Worm (Caenorhabditis elegans): ENCODE results near the gene cyp-29A3.

The cyp-29A3 gene

DNA sequence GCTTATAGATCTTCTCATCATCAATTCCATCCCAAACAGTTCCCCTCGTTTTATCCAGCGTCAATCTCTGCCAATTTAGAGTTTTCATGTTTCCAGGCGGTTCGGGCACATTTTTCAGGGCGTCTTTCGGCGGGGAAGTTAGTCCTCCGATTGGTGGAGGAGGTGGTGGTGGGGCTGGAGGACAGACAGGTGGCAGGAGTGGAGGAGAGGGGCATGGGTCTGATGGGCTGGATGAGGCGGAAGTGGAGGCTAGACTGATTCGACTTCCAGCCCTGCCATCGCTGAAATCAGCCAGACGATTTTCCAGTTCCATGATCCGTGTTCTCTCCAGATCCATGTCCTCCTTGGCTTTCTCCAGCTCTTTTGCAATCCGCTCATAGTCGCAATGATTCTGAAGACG, 9.1 kb downstream of the cyp-29A3 start:
- TF ChIP-seq gmeb-2 (tag; optimal IDR thresholded peaks at IDR 0.05) (no peak), unc-42 (tag; optimal IDR thresholded peaks at IDR 0.05) (no peak), lin-11 (tag; optimal IDR thresholded peaks at IDR 0.05) (no peak), ceh-24 (tag; optimal IDR thresholded peaks at IDR 0.05) (no peak), hlh-8 (tag; optimal IDR thresholded peaks at IDR 0.05) (no peak), tbx-7 (tag; optimal IDR thresholded peaks at IDR 0.05) (no peak), fkh-6 (tag; optimal IDR thresholded peaks at IDR 0.05) (no peak), elt-4 (tag; optimal IDR thresholded peaks at IDR 0.05) (no peak), nfya-1 (tag; optimal IDR thresholded peaks at IDR 0.05) (no peak), pag-3 (tag; optimal IDR thresholded peaks at IDR 0.05; ENCODE audit: borderline replicate concordance) (no peak), ttx-3 (tag; optimal IDR thresholded peaks at IDR 0.05) (no peak), pha-4 (tag; optimal IDR thresholded peaks at IDR 0.05) (no peak), sdc-2 (tag; optimal IDR thresholded peaks at IDR 0.05) (no peak), ceh-48 (tag; optimal IDR thresholded peaks at IDR 0.05) (no peak), syd-9 (tag; optimal IDR thresholded peaks at IDR 0.05) (no peak), npax-4 (tag; optimal IDR thresholded peaks at IDR 0.05) (no peak), mec-3 (tag; optimal IDR thresholded peaks at IDR 0.05; ENCODE audit: borderline replicate concordance) (no peak)

DNA sequence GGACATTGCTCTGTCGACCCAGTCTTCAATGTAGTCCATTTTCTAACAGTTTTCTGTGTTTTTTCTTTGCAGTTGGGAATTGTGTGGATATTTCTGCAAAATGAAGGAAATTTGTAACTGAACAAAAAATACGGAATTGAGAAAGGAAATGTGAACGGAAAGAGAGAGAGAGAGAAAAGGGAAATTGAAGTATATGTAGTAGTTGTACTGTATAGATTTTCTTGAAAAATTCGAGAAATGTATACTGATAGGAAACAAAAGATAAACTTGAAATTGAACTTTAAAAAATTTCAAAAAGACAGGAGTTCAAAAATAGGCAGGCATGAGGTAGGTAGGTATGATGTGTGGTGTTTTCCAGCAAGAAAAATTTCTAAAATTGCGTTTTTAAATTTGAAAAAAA, 24.7 kb downstream of the cyp-29A3 start, which contains the start of gene daam-1:
Gene daam-1 (minus strand): TSS at position 101 of the 400 bp plus-strand sequence.
- no peak for TF ChIP-seq tbx-7 (tag; optimal IDR thresholded peaks at IDR 0.05)
- TF ChIP-seq hlh-30 (tag; optimal IDR thresholded peaks at IDR 0.05; ENCODE audit: insufficient read depth) = no peak
- no peak for TF ChIP-seq elt-2 (tag; optimal IDR thresholded peaks at IDR 0.05)
- TF ChIP-seq ceh-24 (tag; optimal IDR thresholded peaks at IDR 0.05) = no peak
- no peak for TF ChIP-seq elt-4 (tag; optimal IDR thresholded peaks at IDR 0.05)
- TF ChIP-seq Y22D7AL.16 (tag; optimal IDR thresholded peaks at IDR 0.05) = no peak
- no peak for TF ChIP-seq fkh-10 (GFP tag; optimal IDR thresholded peaks at IDR 0.05)
- no peak for TF ChIP-seq nhr-11 (tag; optimal IDR thresholded peaks at IDR 0.05)
- no peak for TF ChIP-seq nfya-1 (tag; optimal IDR thresholded peaks at IDR 0.05)
- no peak for TF ChIP-seq hlh-8 (tag; optimal IDR thresholded peaks at IDR 0.05)

DNA sequence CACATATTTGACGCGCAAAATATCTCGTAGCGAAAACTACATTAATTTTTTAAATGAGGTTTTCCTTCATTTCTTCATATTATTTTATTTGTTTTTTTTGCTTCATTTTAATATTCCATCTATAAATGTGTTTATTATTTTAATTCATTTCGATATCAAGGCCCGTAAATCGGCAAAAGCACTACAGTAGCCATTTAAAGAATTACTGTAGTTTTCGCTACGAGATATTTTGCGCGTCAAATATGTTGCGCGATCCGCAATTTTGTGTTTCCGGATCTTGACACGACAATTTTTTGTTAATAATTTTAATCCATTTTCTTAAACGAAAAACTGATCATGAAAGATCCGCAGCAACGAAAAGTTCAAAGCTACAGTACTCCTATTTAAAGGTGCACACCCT, 43.1 kb downstream of the cyp-29A3 start:
- no peak for TF ChIP-seq ref-2 (tag; optimal IDR thresholded peaks at IDR 0.05)
- TF ChIP-seq che-1 (tag; optimal IDR thresholded peaks at IDR 0.05) = no peak
- no peak for TF ChIP-seq ceh-9 (tag; optimal IDR thresholded peaks at IDR 0.05)
- TF ChIP-seq hlh-15 (tag; optimal IDR thresholded peaks at IDR 0.05) = no peak
- no peak for TF ChIP-seq fkh-6 (tag; optimal IDR thresholded peaks at IDR 0.05)
- no peak for TF ChIP-seq ceh-24 (tag; optimal IDR thresholded peaks at IDR 0.05)

DNA sequence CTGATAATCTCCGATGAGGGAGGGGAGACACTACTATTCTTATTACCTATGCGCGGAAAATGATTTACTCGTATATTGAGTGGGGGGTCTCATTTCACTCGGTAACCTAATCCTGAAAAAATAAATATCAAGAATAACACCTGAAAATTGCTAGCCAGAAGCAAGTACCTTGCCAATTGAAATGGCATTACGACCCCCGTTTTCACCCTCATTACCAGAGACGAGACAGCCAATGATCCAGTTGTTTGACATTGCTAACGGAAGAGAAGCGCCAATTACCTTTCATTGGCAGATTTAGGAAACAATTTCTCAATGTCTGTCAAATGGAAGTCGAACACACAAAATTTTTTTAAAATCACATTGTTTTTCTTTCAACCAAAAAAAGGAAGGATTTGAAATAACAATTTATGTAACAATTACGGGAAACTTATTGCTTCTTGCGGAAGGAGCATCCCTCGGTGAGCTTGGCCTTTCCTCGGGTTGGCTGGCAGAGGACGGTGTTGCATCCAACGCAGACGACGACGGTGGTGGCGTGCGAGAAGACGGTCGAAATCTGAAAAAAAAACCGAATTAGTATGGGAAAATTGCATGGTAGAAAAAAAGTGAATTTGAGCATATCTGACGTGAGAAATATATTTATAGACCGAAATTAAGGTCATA, 44.1 kb downstream of the cyp-29A3 start:
- TF ChIP-seq ref-2 (tag; optimal IDR thresholded peaks at IDR 0.05) = no peak
- TF ChIP-seq ceh-18 (tag; optimal IDR thresholded peaks at IDR 0.05) = no peak
- no peak for TF ChIP-seq C08G9.2 (tag; optimal IDR thresholded peaks at IDR 0.05)
- TF ChIP-seq npax-4 (tag; optimal IDR thresholded peaks at IDR 0.05) = no peak
- no peak for TF ChIP-seq ceh-9 (tag; optimal IDR thresholded peaks at IDR 0.05)
- TF ChIP-seq ceh-2 (tag; optimal IDR thresholded peaks at IDR 0.05) = no peak
- no peak for TF ChIP-seq tbx-7 (tag; optimal IDR thresholded peaks at IDR 0.05)
- no peak for TF ChIP-seq pqm-1 (tag; optimal IDR thresholded peaks at IDR 0.05)
- TF ChIP-seq hlh-6 (tag; optimal IDR thresholded peaks at IDR 0.05) = no peak
- no peak for TF ChIP-seq ceh-31 (tag; optimal IDR thresholded peaks at IDR 0.05)
- no peak for TF ChIP-seq pha-4 (tag; optimal IDR thresholded peaks at IDR 0.05)
- no peak for TF ChIP-seq pha-2 (tag; optimal IDR thresholded peaks at IDR 0.05)
- no peak for TF ChIP-seq ceh-6 (GFP tag; optimal IDR thresholded peaks at IDR 0.05)
- no peak for TF ChIP-seq lim-6 (tag; optimal IDR thresholded peaks at IDR 0.05)
- no peak for TF ChIP-seq pax-1 (tag; optimal IDR thresholded peaks at IDR 0.05)
- no peak for TF ChIP-seq ets-4 (tag; optimal IDR thresholded peaks at IDR 0.05)
- no peak for TF ChIP-seq hlh-15 (tag; optimal IDR thresholded peaks at IDR 0.05)
- no peak for TF ChIP-seq tbx-2 (tag; optimal IDR thresholded peaks at IDR 0.05)
- TF ChIP-seq ahr-1 (tag; optimal IDR thresholded peaks at IDR 0.05) = no peak
